Worm (Caenorhabditis elegans) whole organism, late embryonic: ENCODE measurements around the gene swt-5.

Experiments used
- F13H6.1 ChIP-seq: sonication (generic microtip); optimal IDR thresholded peaks from 2 replicates; lab custom pipeline; 2016; ENCODE audit warnings: missing genetic modification characterization, missing compliant biosample characterization
- Y22D7AL.16 ChIP-seq: sonication (generic microtip); optimal IDR thresholded peaks from 2 replicates; lab custom pipeline; 2016; ENCODE audit warnings: missing genetic modification characterization, missing compliant biosample characterization
- ama-1 ChIP-seq: fragments of 150-350 bp; optimal IDR thresholded peaks from 2 replicates; lab custom pipeline; 2014
- ceh-14 ChIP-seq: sonication (generic microtip); optimal IDR thresholded peaks from 2 replicates; lab custom pipeline; 2016; ENCODE audit warnings: missing genotype, missing genetic modification characterization, missing compliant biosample characterization
- ceh-18 ChIP-seq: sonication (generic microtip); optimal IDR thresholded peaks from 2 replicates; lab custom pipeline; 2016; ENCODE audit warnings: missing genetic modification characterization, missing compliant biosample characterization
- elt-4 ChIP-seq: sonication (generic microtip); optimal IDR thresholded peaks from 2 replicates; lab custom pipeline; 2016; ENCODE audit warnings: missing genetic modification characterization, missing compliant biosample characterization
- fkh-6 ChIP-seq: sonication (generic microtip); optimal IDR thresholded peaks from 2 replicates; lab custom pipeline; 2016; ENCODE audit warnings: missing genetic modification characterization, missing compliant biosample characterization
- hlh-13 ChIP-seq: fragments of 200-800 bp; sonication (Bioruptor generic); optimal IDR thresholded peaks from 2 replicates; lab custom pipeline; 2018; ENCODE audit warnings: mild to moderate bottlenecking, missing genetic modification characterization, missing compliant biosample characterization
- hlh-8 ChIP-seq: sonication (generic microtip); optimal IDR thresholded peaks from 2 replicates; lab custom pipeline; 2016; ENCODE audit warnings: missing genotype, missing genetic modification characterization, missing compliant biosample characterization
- lim-6 ChIP-seq: sonication (generic microtip); optimal IDR thresholded peaks from 2 replicates; lab custom pipeline; 2016; ENCODE audit warnings: missing genetic modification characterization, missing compliant biosample characterization
- nfya-1 ChIP-seq: sonication (generic microtip); optimal IDR thresholded peaks from 2 replicates; lab custom pipeline; 2017; ENCODE audit warnings: missing genetic modification characterization, mild to moderate bottlenecking, missing compliant biosample characterization, antibody characterized with exemption, moderate library complexity
- sox-2 ChIP-seq: fragments of 200-800 bp; sonication (Bioruptor generic); IDR thresholded peaks from 2 replicates; pipeline ENCODE4 v1.3.6; 2022; ENCODE audit warnings: missing genetic modification reagents, missing genetic modification characterization, missing compliant biosample characterization

DNA sequence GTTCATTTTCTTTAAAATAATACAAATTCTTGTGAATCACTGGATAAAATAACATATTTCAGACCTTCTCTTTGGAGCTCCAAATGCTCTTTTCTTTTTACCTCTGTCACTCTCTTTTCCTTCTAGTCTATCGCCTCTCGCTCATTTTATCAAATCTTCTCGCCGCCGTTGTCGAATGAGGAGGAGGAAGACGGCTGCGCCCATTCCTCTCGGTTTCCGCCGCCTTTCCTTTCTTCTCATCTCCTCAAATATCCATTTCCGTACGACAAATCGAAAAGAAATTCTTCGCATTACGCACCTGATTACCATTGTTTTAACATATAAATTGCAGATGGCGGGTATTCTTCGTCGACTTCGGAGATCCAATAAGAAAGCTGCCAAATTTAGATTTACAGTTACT is 49.1 kb downstream of the swt-5 start, which contains the start of gene ehbp-1:
- TF ChIP-seq ceh-18, result no peak
- no peak for TF ChIP-seq hlh-13 (GFP tag; lab: Kevin White, UChicago)
- TF ChIP-seq ama-1 (lab: Kevin White, UChicago), result no peak
- no peak for TF ChIP-seq ceh-14 (tag; lab: Kevin White, UChicago)
- no peak for TF ChIP-seq elt-4 (tag; lab: Kevin White, UChicago)
- no peak for TF ChIP-seq hlh-8 (tag; lab: Kevin White, UChicago)
- no peak for TF ChIP-seq fkh-6
- no peak for TF ChIP-seq Y22D7AL.16
- no peak for TF ChIP-seq sox-2 (GFP tag; lab: Robert Waterston, UW)
- TF ChIP-seq F13H6.1 (tag; lab: Kevin White, UChicago), result no peak
- TF ChIP-seq lim-6 (tag; lab: Kevin White, UChicago), result no peak
- no peak for TF ChIP-seq nfya-1 (tag; lab: Kevin White, UChicago)
